Worm (Caenorhabditis elegans) whole organism, young adult: Measurements from ENCODE around the gene ZK1098.3.

Source experiments
- C17E4.6 ChIP-seq: fragments of 200-800 bp; sonication (Bioruptor generic); IDR thresholded peaks from 2 replicates; pipeline ENCODE4 v1.3.6; 2022; ENCODE audit warnings: missing genetic modification reagents, missing genetic modification characterization, missing compliant biosample characterization
- F22D6.2 ChIP-seq: sonication (generic microtip); optimal IDR thresholded peaks from 2 replicates; lab custom pipeline; 2016; ENCODE audit warnings: mild to moderate bottlenecking, missing genetic modification characterization, missing compliant biosample characterization
- Y56A3A.18 ChIP-seq: fragments of 200-800 bp; sonication (Bioruptor generic); IDR thresholded peaks from 2 replicates; pipeline ENCODE4 v1.3.6; 2022; ENCODE audit warnings: missing genetic modification reagents, missing genetic modification characterization, missing compliant biosample characterization
- Y67H2A.10 ChIP-seq: fragments of 200-800 bp; sonication (Bioruptor generic); conservative IDR thresholded peaks from 2 replicates; pipeline ENCODE4 v1.3.6; 2022; ENCODE audit warnings: missing genetic modification reagents, missing genetic modification characterization, missing compliant biosample characterization
- bed-1 ChIP-seq: fragments of 200-800 bp; sonication (Bioruptor generic); IDR thresholded peaks from 2 replicates; pipeline ENCODE4 v1.3.6; 2022; ENCODE audit warnings: missing genetic modification reagents, missing genetic modification characterization, missing compliant biosample characterization
- ceh-27 ChIP-seq: fragments of 200-800 bp; sonication (Bioruptor generic); optimal IDR thresholded peaks from 2 replicates; lab custom pipeline; 2018; ENCODE audit warnings: mild to moderate bottlenecking, missing genetic modification characterization, moderate library complexity, missing compliant biosample characterization
- him-1 ChIP-seq: sonication (generic microtip); optimal IDR thresholded peaks from 2 replicates; lab custom pipeline; 2016; ENCODE audit warnings: missing genotype, missing genetic modification reagents, missing genetic modification characterization, missing compliant biosample characterization
- let-607 ChIP-seq, 2 experiments: fragments of 200-800 bp in 1 of 2; sonication (Bioruptor generic) in 1 of 2; sonication (generic microtip) in 1 of 2; optimal IDR thresholded peaks; 2 replicates each; lab custom pipeline; 2016 to 2018; ENCODE audit warnings: mild to moderate bottlenecking in 2 of 2, missing compliant biosample characterization in 2 of 2, missing genetic modification characterization in 2 of 2, moderate library complexity in 2 of 2, missing genotype in 1 of 2
- madf-3 ChIP-seq: fragments of 200-800 bp; sonication (Bioruptor generic); IDR thresholded peaks from 2 replicates; pipeline ENCODE4 v1.3.6; 2022; ENCODE audit warnings: missing genetic modification reagents, missing genetic modification characterization, missing compliant biosample characterization
- madf-6 ChIP-seq: fragments of 200-800 bp; sonication (Bioruptor generic); IDR thresholded peaks from 2 replicates; pipeline ENCODE4 v1.3.6; 2022; ENCODE audit warnings: missing genetic modification reagents, missing genetic modification characterization, missing compliant biosample characterization
- nfyb-1 ChIP-seq: fragments of 200-800 bp; sonication (Bioruptor generic); IDR thresholded peaks from 2 replicates; pipeline ENCODE4 v1.3.6; 2022; ENCODE audit warnings: missing genetic modification reagents, missing genetic modification characterization, missing compliant biosample characterization
- zim-3 ChIP-seq: sonication (generic microtip); optimal IDR thresholded peaks from 2 replicates; lab custom pipeline; 2017; ENCODE audit warnings: mild to moderate bottlenecking, missing genetic modification characterization, moderate library complexity, missing compliant biosample characterization
- ztf-3 ChIP-seq: fragments of 200-800 bp; sonication (Bioruptor generic); optimal IDR thresholded peaks from 2 replicates; lab custom pipeline; 2018; ENCODE audit warnings: mild to moderate bottlenecking, missing genetic modification characterization, missing compliant biosample characterization

The ZK1098.3 gene

ce11 chrIII:9482423-9482993 lies 56.0 kb downstream of the ZK1098.3 start:
- no peak for TF ChIP-seq madf-3
- no peak for TF ChIP-seq Y67H2A.10 (GFP tag; lab: Robert Waterston, UW)
- no peak for TF ChIP-seq madf-6 (GFP tag; lab: Robert Waterston, UW)
- TF ChIP-seq him-1 (tag; lab: Kevin White, UChicago), result no peak
- TF ChIP-seq ceh-27 (GFP tag; lab: Kevin White, UChicago), result no peak
- no peak for TF ChIP-seq ztf-3
- no peak for TF ChIP-seq let-607 (tag; optimal IDR thresholded peaks at IDR 0.05; lab: Kevin White, UChicago)
- no peak for TF ChIP-seq zim-3 (tag; lab: Kevin White, UChicago)
- no peak for TF ChIP-seq Y56A3A.18 (GFP tag; lab: Robert Waterston, UW)
- no peak for TF ChIP-seq nfyb-1 (GFP tag; lab: Robert Waterston, UW)
- no peak for TF ChIP-seq bed-1
- no peak for TF ChIP-seq F22D6.2
- TF ChIP-seq C17E4.6, result no peak
- TF ChIP-seq, all 124 proteins: peak for 0
